Fruit fly (Drosophila melanogaster): Measurements from ENCODE around the gene CG15747.

Gene CG15747

DNA sequence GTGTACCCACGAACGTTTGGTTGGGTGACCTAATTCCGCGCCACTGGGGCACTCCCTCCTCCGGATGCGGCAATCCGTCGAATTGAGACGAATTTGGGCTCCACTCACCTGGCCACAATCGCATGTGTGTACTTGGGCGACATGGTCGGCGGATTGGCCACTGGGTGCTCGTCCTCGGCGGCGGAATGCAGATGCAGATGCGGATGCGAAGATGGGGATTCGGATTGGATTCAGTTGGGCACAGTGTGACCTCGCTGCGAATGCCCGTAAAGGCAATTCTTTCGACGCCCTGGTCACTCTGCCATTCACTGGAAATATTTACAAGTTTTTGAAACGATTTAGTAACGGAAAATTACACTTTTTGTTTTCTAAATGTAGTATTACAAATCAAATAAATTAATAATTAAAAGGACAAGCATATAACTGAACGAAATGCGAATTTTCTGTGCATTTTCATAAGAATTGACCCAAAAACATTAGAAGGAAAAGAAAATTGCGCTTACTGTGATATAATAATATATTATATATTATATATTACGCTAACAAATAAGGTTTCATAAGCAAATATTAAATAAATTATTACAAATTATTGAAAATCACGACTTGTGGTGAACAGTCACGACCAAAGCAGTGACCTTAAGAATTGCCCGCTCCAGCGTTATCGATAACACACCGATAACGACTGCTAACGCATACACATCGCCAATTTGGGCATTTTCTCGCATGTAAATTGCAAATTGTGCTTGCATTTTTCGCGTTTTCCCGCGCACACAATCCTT is 41.5 kb upstream of the CG15747 start, which contains the start of gene CG1622 (continued):
- TF ChIP-seq salm (tag; optimal IDR thresholded peaks at IDR 0.05): no peak
- no peak for TF ChIP-seq CG1647 (GFP tag; optimal IDR thresholded peaks at IDR 0.05)
- no peak for TF ChIP-seq Hmr (GFP tag; optimal IDR thresholded peaks at IDR 0.05)
- TF ChIP-seq Dfd (GFP tag; optimal IDR thresholded peaks at IDR 0.05): no peak
- no peak for TF ChIP-seq ab (GFP tag; optimal IDR thresholded peaks at IDR 0.05)
- TF ChIP-seq CG4424 (GFP tag; optimal IDR thresholded peaks at IDR 0.05): peak; percentile 9
- no peak for TF ChIP-seq lbe (GFP tag; optimal IDR thresholded peaks at IDR 0.05)
- no peak for TF ChIP-seq so (GFP tag; IDR thresholded peaks at IDR 0.05)
- TF ChIP-seq hb (GFP tag; IDR thresholded peaks at IDR 0.05; ENCODE audit: partially characterized antibody): no peak; the same call in 2 of the 3 replicates
- TF ChIP-seq CG6765 (GFP tag; optimal IDR thresholded peaks at IDR 0.05): no peak
- TF ChIP-seq br (optimal IDR thresholded peaks at IDR 0.05): no peak
- TF ChIP-seq CkIIα-i1 (GFP tag; IDR thresholded peaks at IDR 0.05): no peak
- TF ChIP-seq kni (GFP tag; optimal IDR thresholded peaks at IDR 0.05): no peak
- no peak for TF ChIP-seq CG4404 (GFP tag; IDR thresholded peaks at IDR 0.05)
- TF ChIP-seq Rx (GFP tag; IDR thresholded peaks at IDR 0.05): no peak
- peak; percentile 52 for TF ChIP-seq CG13424 (tag; optimal IDR thresholded peaks at IDR 0.05)
- no peak for TF ChIP-seq Ada2b (GFP tag; IDR thresholded peaks at IDR 0.05)
- TF ChIP-seq cas (GFP tag; IDR thresholded peaks at IDR 0.05): no peak
- no peak for TF ChIP-seq chm (GFP tag; IDR thresholded peaks at IDR 0.05)
- TF ChIP-seq nerfin-2 (GFP tag; IDR thresholded peaks at IDR 0.05; ENCODE audit: partially characterized antibody): no peak
- no peak for TF ChIP-seq chn (GFP tag; optimal IDR thresholded peaks at IDR 0.05)
- TF ChIP-seq Nf-YA (GFP tag; IDR thresholded peaks at IDR 0.05): no peak
- TF ChIP-seq phol (tag; optimal IDR thresholded peaks at IDR 0.05): peak; percentile 28
- TF ChIP-seq CG7786 (GFP tag; optimal IDR thresholded peaks at IDR 0.05): no peak
- no peak for TF ChIP-seq CG10321 (GFP tag; IDR thresholded peaks at IDR 0.05)
- TF ChIP-seq lov (optimal IDR thresholded peaks at IDR 0.05): no peak
- TF ChIP-seq lov (GFP tag; IDR thresholded peaks at IDR 0.05): 0 out of 3 replicates have a peak, but pooled peaks have one; percentile 9
- no peak for TF ChIP-seq Atf6 (GFP tag; IDR thresholded peaks at IDR 0.05)
- peak; percentile 40 for TF ChIP-seq CG15514 (GFP tag; optimal IDR thresholded peaks at IDR 0.05)
- no peak for TF ChIP-seq Jarid2 (GFP tag; optimal IDR thresholded peaks at IDR 0.05)
- TF ChIP-seq PHDP (tag; optimal IDR thresholded peaks at IDR 0.05): no peak
- 0 out of 2 replicates have a peak, but pooled peaks have one; percentile 7 for TF ChIP-seq Ptx1 (GFP tag; IDR thresholded peaks at IDR 0.05)
- no peak for TF ChIP-seq CG2889 (GFP tag; IDR thresholded peaks at IDR 0.05)
- TF ChIP-seq Camta (GFP tag; optimal IDR thresholded peaks at IDR 0.05): no peak
- no peak for TF ChIP-seq prd (optimal IDR thresholded peaks at IDR 0.05)
- TF ChIP-seq prd (GFP tag; IDR thresholded peaks at IDR 0.05): peak; percentile 61; the same call in 2 of the 3 replicates
- TF ChIP-seq ara (GFP tag; IDR thresholded peaks at IDR 0.05): no peak
- no peak for TF ChIP-seq Deaf1 (tag; optimal IDR thresholded peaks at IDR 0.05)
- TF ChIP-seq Poxn (GFP tag; IDR thresholded peaks at IDR 0.05): no peak
- TF ChIP-seq CG12744 (GFP tag; optimal IDR thresholded peaks at IDR 0.05): no peak
- no peak for TF ChIP-seq HHEX (GFP tag; optimal IDR thresholded peaks at IDR 0.05)
- TF ChIP-seq CG31365 (tag; optimal IDR thresholded peaks at IDR 0.05): no peak
- TF ChIP-seq pan (optimal IDR thresholded peaks at IDR 0.05): no peak
- TF ChIP-seq pan (GFP tag; optimal IDR thresholded peaks at IDR 0.05 in 1 of 2, IDR thresholded peaks at IDR 0.05 in 1 of 2): no peak
- TF ChIP-seq CG1529 (GFP tag; optimal IDR thresholded peaks at IDR 0.05): no peak
- TF ChIP-seq CHES-1-like (GFP tag; optimal IDR thresholded peaks at IDR 0.05): no peak
- TF ChIP-seq CG10959 (GFP tag; IDR thresholded peaks at IDR 0.05): no peak
- TF ChIP-seq CG15269 (tag; optimal IDR thresholded peaks at IDR 0.05): no peak
- peak; percentile 64 for TF ChIP-seq Sry-δ (GFP tag; optimal IDR thresholded peaks at IDR 0.05)
- TF ChIP-seq Gsc (GFP tag; IDR thresholded peaks at IDR 0.05): no peak
- no peak for TF ChIP-seq ase (GFP tag; IDR thresholded peaks at IDR 0.05)
- TF ChIP-seq CG17361 (GFP tag; IDR thresholded peaks at IDR 0.05): peak; percentile 65
